Worm (Caenorhabditis elegans): ENCODE measurements around the gene C46A5.6.

C46A5.6 gene

ce11 chrIV:7790801-7791588 lies 27.3 kb upstream of the C46A5.6 start, which contains the start of gene rsp-6 (continued):
- TF ChIP-seq blmp-1 (tag; optimal IDR thresholded peaks at IDR 0.05) (peak; percentile 84), nhr-47 (tag; optimal IDR thresholded peaks at IDR 0.05) (peak; percentile 87), hpl-2 (GFP tag; optimal IDR thresholded peaks at IDR 0.05) (no peak), efl-1 (optimal IDR thresholded peaks at IDR 0.05) (peak; percentile 91 to 95), efl-1 (GFP tag; optimal IDR thresholded peaks at IDR 0.05 in 1 of 2) (peak; percentile 92 to 99), lin-15B (tag; optimal IDR thresholded peaks at IDR 0.05) (peak; percentile 96), efl-3 (GFP tag; optimal IDR thresholded peaks at IDR 0.05) (no peak), lsy-2 (tag; optimal IDR thresholded peaks at IDR 0.05) (peak; percentile 98 to 99), zag-1 (tag; optimal IDR thresholded peaks at IDR 0.05) (no peak), zip-4 (GFP tag; optimal IDR thresholded peaks at IDR 0.05) (peak; percentile 33), Y116A8C.19 (tag; optimal IDR thresholded peaks at IDR 0.05; ENCODE audit: borderline replicate concordance) (no peak), skn-1 (tag; optimal IDR thresholded peaks at IDR 0.05) (peak; percentile 89), elt-2 (tag; optimal IDR thresholded peaks at IDR 0.05) (peak; percentile 47), nhr-85 (tag) (peak; percentile 89), hlh-4 (tag; optimal IDR thresholded peaks at IDR 0.05) (no peak), egl-13 (tag; optimal IDR thresholded peaks at IDR 0.05) (peak; percentile 69), ceh-82 (tag; optimal IDR thresholded peaks at IDR 0.05) (peak; percentile 72 to 94 (median 78)), nhr-84 (tag; optimal IDR thresholded peaks at IDR 0.05) (no peak), nhr-28 (tag; optimal IDR thresholded peaks at IDR 0.05) (no peak), fos-1 (tag; optimal IDR thresholded peaks at IDR 0.05) (peak; percentile 82), nhr-11 (tag; optimal IDR thresholded peaks at IDR 0.05) (peak; percentile 23), unc-30 (tag; optimal IDR thresholded peaks at IDR 0.05) (no peak), mef-2 (tag; optimal IDR thresholded peaks at IDR 0.05) (peak; percentile 54), lin-14 (GFP tag; optimal IDR thresholded peaks at IDR 0.05) (peak; percentile 89), irx-1 (tag; optimal IDR thresholded peaks at IDR 0.05) (peak; percentile 37), nhr-77 (tag; optimal IDR thresholded peaks at IDR 0.05) (peak; percentile 78)

DNA sequence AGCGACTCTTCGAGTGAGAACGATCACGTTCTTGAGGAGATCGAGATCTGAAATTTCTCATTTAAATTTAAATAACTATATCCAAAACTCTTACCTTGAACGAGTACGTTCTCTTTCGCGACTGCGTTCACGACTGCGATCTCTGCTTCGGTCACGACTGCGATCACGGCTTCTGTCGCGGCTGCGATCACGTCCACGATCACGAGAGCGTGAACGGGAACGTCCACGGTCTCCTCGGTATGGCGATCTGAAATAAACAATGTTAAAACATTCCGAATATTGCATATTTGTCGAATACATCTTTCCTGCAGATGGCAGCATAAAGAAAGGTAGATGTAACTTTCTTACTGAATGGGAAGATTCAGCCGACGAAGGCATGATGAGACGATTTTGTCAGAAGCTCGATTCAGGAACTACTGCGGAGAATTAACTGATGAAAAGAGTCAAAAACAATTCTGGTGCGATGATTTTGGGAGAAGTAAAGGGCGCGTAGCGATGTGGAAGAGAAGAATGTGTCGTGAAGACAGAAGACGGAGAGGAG lies 26.6 kb upstream of the C46A5.6 start:
- TF ChIP-seq tlp-1 (tag; optimal IDR thresholded peaks at IDR 0.05) = no peak
- no peak for TF ChIP-seq efl-1 (optimal IDR thresholded peaks at IDR 0.05)
- TF ChIP-seq efl-1 (GFP tag; optimal IDR thresholded peaks at IDR 0.05 in 1 of 2) = peak in 1 of 2 experiments; percentile 72
- no peak for TF ChIP-seq aly-2 (tag; optimal IDR thresholded peaks at IDR 0.05)

- TF ChIP-seq dpl-1 (GFP tag; optimal IDR thresholded peaks at IDR 0.05) (peak in 2 of 3 experiments; percentile 31 to 41), rnt-1 (tag; optimal IDR thresholded peaks at IDR 0.05) (peak; percentile 31), nhr-47 (tag; optimal IDR thresholded peaks at IDR 0.05) (peak; percentile 66), unc-62 (GFP tag; optimal IDR thresholded peaks at IDR 0.05) (no peak), alr-1 (tag; optimal IDR thresholded peaks at IDR 0.05; ENCODE audit: borderline replicate concordance) (no peak), ztf-4 (tag; optimal IDR thresholded peaks at IDR 0.05) (peak; percentile 36), nhr-90 (tag; optimal IDR thresholded peaks at IDR 0.05; ENCODE audit: poor library complexity) (peak; percentile 58), ama-1 (optimal IDR thresholded peaks at IDR 0.05) (peak; percentile 93), grh-1 (GFP tag; IDR thresholded peaks at IDR 0.05) (0 out of 2 replicates have a peak, but pooled peaks have one; percentile 25), sox-4 (tag; optimal IDR thresholded peaks at IDR 0.05) (no peak), elt-3 (tag; optimal IDR thresholded peaks at IDR 0.05) (peak in 3 of 6 experiments; percentile 12 to 56 (median 15)), snu-23 (GFP tag; optimal IDR thresholded peaks at IDR 0.05) (peak; percentile 57), nhr-85 (tag) (peak; percentile 40), lsy-2 (tag; optimal IDR thresholded peaks at IDR 0.05) (peak; percentile 55 to 60), sup-37 (GFP tag; optimal IDR thresholded peaks at IDR 0.05) (no peak), efl-1 (optimal IDR thresholded peaks at IDR 0.05) (peak; percentile 26 to 42), efl-1 (GFP tag; optimal IDR thresholded peaks at IDR 0.05 in 1 of 2) (peak; percentile 21 to 95), lin-35 (GFP tag; optimal IDR thresholded peaks at IDR 0.05) (peak; percentile 13 to 62), ceh-88 (GFP tag; IDR thresholded peaks at IDR 0.05) (0 out of 2 replicates have a peak, but pooled peaks have one; percentile 11), nhr-11 (tag; optimal IDR thresholded peaks at IDR 0.05) (no peak), lin-14 (GFP tag; optimal IDR thresholded peaks at IDR 0.05) (peak; percentile 71), irx-1 (tag; optimal IDR thresholded peaks at IDR 0.05) (peak; percentile 18), nhr-84 (tag; optimal IDR thresholded peaks at IDR 0.05) (no peak), nhr-71 (tag; optimal IDR thresholded peaks at IDR 0.05) (peak; percentile 65), unc-130 (tag; optimal IDR thresholded peaks at IDR 0.05) (peak; percentile 32), xbp-1 (tag; optimal IDR thresholded peaks at IDR 0.05) (peak; percentile 7), nhr-19 (GFP tag; conservative IDR thresholded peaks at IDR 0.05) (0 out of 2 replicates have a peak, but pooled peaks have one; percentile 11), zag-1 (tag; optimal IDR thresholded peaks at IDR 0.05) (no peak)
Observed at ce11 chrIV:7789521-7789949, 25.9 kb upstream of the C46A5.6 start, which contains the start of gene imp-3. TSS of gene imp-3 (minus strand) at chrIV:7789613.

Measured in whole organism, L1 larva.